Worm (Caenorhabditis elegans): ENCODE results near the gene T12D8.10.

The T12D8.10 gene

ce11 chrIII:13635730-13636360 lies 6.3 kb downstream of the T12D8.10 start (continued):
- TF ChIP-seq efl-1 (optimal IDR thresholded peaks at IDR 0.05) (peak in 1 of 2 experiments; percentile 4), efl-1 (GFP tag; optimal IDR thresholded peaks at IDR 0.05 in 1 of 2) (peak in 1 of 2 experiments; percentile 71), lin-14 (GFP tag; optimal IDR thresholded peaks at IDR 0.05) (peak; percentile 82), pag-3 (tag; optimal IDR thresholded peaks at IDR 0.05; ENCODE audit: borderline replicate concordance, insufficient read depth) (no peak), hpl-2 (GFP tag; optimal IDR thresholded peaks at IDR 0.05) (no peak), aly-2 (tag; optimal IDR thresholded peaks at IDR 0.05) (no peak), fkh-4 (tag; optimal IDR thresholded peaks at IDR 0.05; ENCODE audit: borderline replicate concordance) (no peak), ceh-90 (tag; optimal IDR thresholded peaks at IDR 0.05) (no peak), lir-3 (tag; optimal IDR thresholded peaks at IDR 0.05; ENCODE audit: poor library complexity) (no peak), hlh-17 (GFP tag; optimal IDR thresholded peaks at IDR 0.05; ENCODE audit: borderline replicate concordance) (no peak), mab-9 (GFP tag; IDR thresholded peaks at IDR 0.05) (no peak), ama-1 (optimal IDR thresholded peaks at IDR 0.05) (no peak), fkh-10 (GFP tag; optimal IDR thresholded peaks at IDR 0.05) (peak; percentile 74), lin-35 (GFP tag; optimal IDR thresholded peaks at IDR 0.05) (no peak), C04F5.9 (tag; optimal IDR thresholded peaks at IDR 0.05) (no peak), unc-98 (GFP tag; IDR thresholded peaks at IDR 0.05) (no peak), sup-37 (GFP tag; optimal IDR thresholded peaks at IDR 0.05) (no peak), unc-86 (tag; optimal IDR thresholded peaks at IDR 0.05) (no peak), skn-1 (tag; optimal IDR thresholded peaks at IDR 0.05) (no peak), C16A3.4 (tag; optimal IDR thresholded peaks at IDR 0.05) (no peak), isw-1 (GFP tag; IDR thresholded peaks at IDR 0.05) (no peak), nhr-77 (tag; optimal IDR thresholded peaks at IDR 0.05) (no peak), rnt-1 (tag; optimal IDR thresholded peaks at IDR 0.05) (peak; percentile 23), sptf-1 (tag; optimal IDR thresholded peaks at IDR 0.05) (no peak), ztf-11 (tag; optimal IDR thresholded peaks at IDR 0.05) (no peak), Y116A8C.19 (tag; optimal IDR thresholded peaks at IDR 0.05; ENCODE audit: borderline replicate concordance) (no peak), nhr-85 (tag) (no peak), aha-1 (tag; optimal IDR thresholded peaks at IDR 0.05) (no peak), ceh-88 (GFP tag; IDR thresholded peaks at IDR 0.05) (no peak), pqm-1 (tag; optimal IDR thresholded peaks at IDR 0.05) (no peak), dsc-1 (tag; optimal IDR thresholded peaks at IDR 0.05) (peak; percentile 33), pax-3 (tag; optimal IDR thresholded peaks at IDR 0.05) (no peak), nhr-28 (tag; optimal IDR thresholded peaks at IDR 0.05) (no peak), lsy-2 (tag; optimal IDR thresholded peaks at IDR 0.05) (peak in 1 of 2 experiments; percentile 20), nhr-19 (GFP tag; conservative IDR thresholded peaks at IDR 0.05) (no peak), irx-1 (tag; optimal IDR thresholded peaks at IDR 0.05) (no peak), grh-1 (GFP tag; IDR thresholded peaks at IDR 0.05) (no peak), egl-27 (tag; optimal IDR thresholded peaks at IDR 0.05) (no peak), fos-1 (tag; optimal IDR thresholded peaks at IDR 0.05) (no peak), zip-4 (GFP tag; optimal IDR thresholded peaks at IDR 0.05) (no peak), mdl-1 (tag; optimal IDR thresholded peaks at IDR 0.05) (no peak), unc-62 (GFP tag; optimal IDR thresholded peaks at IDR 0.05) (no peak), tlp-1 (tag; optimal IDR thresholded peaks at IDR 0.05) (no peak), dpl-1 (GFP tag; optimal IDR thresholded peaks at IDR 0.05) (peak in 1 of 3 experiments; percentile 14)

All from whole organism, L1 larva.